Fruit fly (Drosophila melanogaster): ENCODE measurements around the gene CG3156.

CG3156 gene

dm6 chrX:520215-520861, 32.7 kb downstream of the CG3156 start:
- TF ChIP-seq CG42726 (GFP tag; IDR thresholded peaks at IDR 0.05; ENCODE audit: partially characterized antibody): no peak
- TF ChIP-seq NfI (GFP tag; optimal IDR thresholded peaks at IDR 0.05): no peak
- no peak for TF ChIP-seq CG17361 (GFP tag; IDR thresholded peaks at IDR 0.05)
- no peak for TF ChIP-seq CG7745 (tag; optimal IDR thresholded peaks at IDR 0.05)
- TF ChIP-seq zfh2 (GFP tag; optimal IDR thresholded peaks at IDR 0.05): no peak
- no peak for TF ChIP-seq CG11247 (GFP tag; IDR thresholded peaks at IDR 0.05)
- TF ChIP-seq CG14441 (GFP tag; IDR thresholded peaks at IDR 0.05): no peak
- TF ChIP-seq CG7987 (GFP tag; optimal IDR thresholded peaks at IDR 0.05): no peak
- no peak for TF ChIP-seq CG10274 (GFP tag; optimal IDR thresholded peaks at IDR 0.05)
- TF ChIP-seq Sry-δ (GFP tag; optimal IDR thresholded peaks at IDR 0.05): no peak
- no peak for TF ChIP-seq HHEX (GFP tag; optimal IDR thresholded peaks at IDR 0.05)
- TF ChIP-seq slou (GFP tag; optimal IDR thresholded peaks at IDR 0.05): no peak
- no peak for TF ChIP-seq ATbp (GFP tag; optimal IDR thresholded peaks at IDR 0.05)
- TF ChIP-seq CG9932 (GFP tag; IDR thresholded peaks at IDR 0.05): no peak
- TF ChIP-seq hbn (GFP tag; IDR thresholded peaks at IDR 0.05; ENCODE audit: partially characterized antibody): 0 out of 2 replicates have a peak, but pooled peaks have one; percentile 13
- no peak for TF ChIP-seq CG8924 (tag; optimal IDR thresholded peaks at IDR 0.05)
- no peak for TF ChIP-seq dysf (GFP tag; IDR thresholded peaks at IDR 0.05)
- 0 out of 4 replicates have a peak, but pooled peaks have one; percentile 71 for TF ChIP-seq chinmo (GFP tag; IDR thresholded peaks at IDR 0.05; ENCODE audit: partially characterized antibody)
- peak; percentile 87 for TF ChIP-seq Kr (GFP tag; optimal IDR thresholded peaks at IDR 0.05)
- peak; percentile 24; the same call in 1 of the 2 replicates for TF ChIP-seq vvl (GFP tag; IDR thresholded peaks at IDR 0.05)
- no peak for TF ChIP-seq CG12155 (GFP tag; optimal IDR thresholded peaks at IDR 0.05)
- TF ChIP-seq CG12236 (GFP tag; optimal IDR thresholded peaks at IDR 0.05): no peak
- no peak for TF ChIP-seq twi (tag; optimal IDR thresholded peaks at IDR 0.05)
- TF ChIP-seq kay (GFP tag; optimal IDR thresholded peaks at IDR 0.05): no peak
- TF ChIP-seq CG11085 (GFP tag; IDR thresholded peaks at IDR 0.05): no peak
- no peak for TF ChIP-seq Myb (GFP tag; optimal IDR thresholded peaks at IDR 0.05)
- TF ChIP-seq Taf1 (GFP tag; IDR thresholded peaks at IDR 0.05): no peak
- no peak for TF ChIP-seq corto (GFP tag; optimal IDR thresholded peaks at IDR 0.05)
- TF ChIP-seq rib (GFP tag; IDR thresholded peaks at IDR 0.05): peak; percentile 58; the same call in 1 of the 2 replicates
- TF ChIP-seq CG16815 (GFP tag; optimal IDR thresholded peaks at IDR 0.05): no peak
- no peak for TF ChIP-seq Bdp1 (GFP tag; optimal IDR thresholded peaks at IDR 0.05)
- peak; percentile 13; the same call in 1 of the 2 replicates for TF ChIP-seq Adf1 (GFP tag; IDR thresholded peaks at IDR 0.05)
- TF ChIP-seq Pdp1 (GFP tag; optimal IDR thresholded peaks at IDR 0.05): peak in 1 of 2 experiments; percentile 77
- peak; percentile 100 for TF ChIP-seq pros (GFP tag; optimal IDR thresholded peaks at IDR 0.05)
- peak in 1 of 2 experiments; percentile 2 for TF ChIP-seq Trl (optimal IDR thresholded peaks at IDR 0.05)
- TF ChIP-seq Trl (GFP tag; optimal IDR thresholded peaks at IDR 0.05): no peak
- no peak for TF ChIP-seq unpg (GFP tag; optimal IDR thresholded peaks at IDR 0.05)
- no peak for TF ChIP-seq CG10654 (GFP tag; optimal IDR thresholded peaks at IDR 0.05)
- no peak for TF ChIP-seq Side (GFP tag; optimal IDR thresholded peaks at IDR 0.05)
- TF ChIP-seq Ada2b (GFP tag; IDR thresholded peaks at IDR 0.05): no peak
- no peak for TF ChIP-seq usp (GFP tag; optimal IDR thresholded peaks at IDR 0.05)
- TF ChIP-seq vfl (GFP tag; optimal IDR thresholded peaks at IDR 0.05): no peak
- TF ChIP-seq so (GFP tag; IDR thresholded peaks at IDR 0.05): no peak
- TF ChIP-seq CTCF (GFP tag; optimal IDR thresholded peaks at IDR 0.05): no peak
- no peak for TF ChIP-seq CG4328 (GFP tag; optimal IDR thresholded peaks at IDR 0.05)
- no peak for TF ChIP-seq dm (GFP tag; optimal IDR thresholded peaks at IDR 0.05)
- no peak for TF ChIP-seq CG3726 (GFP tag; IDR thresholded peaks at IDR 0.05)
- TF ChIP-seq D19A (tag; optimal IDR thresholded peaks at IDR 0.05): no peak
- peak; percentile 26 for TF ChIP-seq CG10431 (GFP tag; optimal IDR thresholded peaks at IDR 0.05)
- no peak for TF ChIP-seq Usf (GFP tag; optimal IDR thresholded peaks at IDR 0.05)
- TF ChIP-seq mld (GFP tag; IDR thresholded peaks at IDR 0.05; ENCODE audit: partially characterized antibody): no peak
- no peak for TF ChIP-seq mirr (GFP tag; optimal IDR thresholded peaks at IDR 0.05)

All from whole organism, embryonic.